Fruit fly (Drosophila melanogaster) whole organism, prepupa: ENCODE measurements around the gene GlyRS.

Source experiments
- CG11902 ChIP-seq: fragments of 200-800 bp; sonication (Bioruptor generic); optimal IDR thresholded peaks from 3 replicates; lab custom pipeline; 2016; ENCODE audit warnings: missing biosample characterization, missing genetic modification characterization
- CG4318 ChIP-seq: fragments of 200-800 bp; sonication (Bioruptor generic); optimal IDR thresholded peaks from 3 replicates; lab custom pipeline; 2017; ENCODE audit warnings: missing biosample characterization, mild to moderate bottlenecking, missing genetic modification characterization
- CG8119 ChIP-seq: fragments of 200-800 bp; sonication (Bioruptor generic); IDR thresholded peaks from 3 replicates; pipeline ENCODE4 v1.3.6; 2022; ENCODE audit warnings: missing biosample characterization, missing genetic modification characterization
- Hr39 ChIP-seq: fragments of 200-800 bp; sonication (Bioruptor generic); optimal IDR thresholded peaks from 2 replicates; lab custom pipeline; 2016; ENCODE audit warnings: missing biosample characterization, missing genetic modification characterization
- esn ChIP-seq: fragments of 200-800 bp; sonication (Bioruptor generic); optimal IDR thresholded peaks from 2 replicates; lab custom pipeline; 2016; ENCODE audit warnings: missing biosample characterization, mild to moderate bottlenecking, missing genetic modification characterization, moderate library complexity
- salr ChIP-seq, 2 experiments: fragments of 200-800 bp; sonication (Bioruptor generic); optimal IDR thresholded peaks; 3 replicates each; lab custom pipeline; 2016 to 2018; ENCODE audit warnings: missing biosample characterization in 2 of 2, missing genetic modification characterization in 2 of 2, mild to moderate bottlenecking in 1 of 2

DNA sequence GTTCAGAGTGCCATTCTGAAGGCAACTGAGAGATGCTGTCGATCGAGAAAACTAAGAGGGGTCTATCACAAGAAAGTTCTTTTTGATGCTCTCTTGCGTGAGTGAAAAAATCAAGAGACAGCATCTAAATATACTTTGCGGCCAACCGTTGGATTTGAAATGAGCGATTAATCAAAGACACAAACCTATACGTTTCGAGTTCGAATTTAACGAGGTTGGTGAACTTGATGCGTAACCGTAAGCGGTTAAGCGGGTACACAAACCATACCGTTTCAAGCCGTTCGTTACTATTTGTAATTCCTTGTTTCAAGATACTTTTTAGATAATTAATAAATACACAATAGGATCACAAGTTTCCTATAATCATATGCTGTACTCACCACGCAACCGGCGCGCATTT, 22.8 kb upstream of the GlyRS start:
- no peak for TF ChIP-seq CG8119 (GFP tag; lab: Robert Waterston, UW)
- TF ChIP-seq esn (GFP tag; lab: Kevin White, UChicago) = no peak
- TF ChIP-seq CG4318 (GFP tag; lab: Kevin White, UChicago) = no peak
- TF ChIP-seq Hr39 (GFP tag; lab: Kevin White, UChicago) = no peak
- no peak for TF ChIP-seq CG11902 (GFP tag; lab: Kevin White, UChicago)
- no peak for TF ChIP-seq salr (GFP tag; optimal IDR thresholded peaks at IDR 0.05; lab: Kevin White, UChicago)
